Worm (Caenorhabditis elegans): ENCODE measurements around the gene cdk-11.2.

DNA sequence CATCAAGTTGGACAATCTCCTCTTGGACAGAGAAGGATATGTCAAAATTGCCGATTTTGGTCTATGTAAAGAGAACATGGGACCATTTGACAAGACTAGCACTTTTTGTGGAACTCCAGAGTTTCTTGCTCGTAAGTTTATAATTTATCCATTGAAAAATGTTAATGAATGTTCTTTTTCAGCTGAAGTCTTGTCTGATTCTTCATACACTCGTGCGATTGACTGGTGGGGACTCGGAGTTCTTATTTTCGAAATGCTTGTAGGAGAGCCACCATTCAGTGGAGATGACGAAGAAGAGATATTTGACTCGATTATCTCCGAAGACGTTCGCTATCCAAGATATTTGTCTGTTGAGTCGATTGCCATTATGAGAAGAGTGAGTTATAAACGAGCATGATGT is 18.4 kb downstream of the cdk-11.2 start:
- no peak for TF ChIP-seq med-1 (GFP tag; optimal IDR thresholded peaks at IDR 0.05; ENCODE audit: insufficient read depth)
- no peak for TF ChIP-seq T22C8.4 (GFP tag; IDR thresholded peaks at IDR 0.05)
- no peak for TF ChIP-seq flt-1 (GFP tag; IDR thresholded peaks at IDR 0.05)
- no peak for TF ChIP-seq ref-1 (GFP tag; conservative IDR thresholded peaks at IDR 0.05)
- TF ChIP-seq ztf-29 (GFP tag; IDR thresholded peaks at IDR 0.05): no peak
- no peak for TF ChIP-seq klf-2 (GFP tag; conservative IDR thresholded peaks at IDR 0.05)
- TF ChIP-seq ztf-23 (GFP tag; IDR thresholded peaks at IDR 0.05): no peak
- no peak for TF ChIP-seq tab-1 (GFP tag; IDR thresholded peaks at IDR 0.05)

All from whole organism, midembryonic.